Worm (Caenorhabditis elegans): Measurements from ENCODE around the gene lin-24.

DNA sequence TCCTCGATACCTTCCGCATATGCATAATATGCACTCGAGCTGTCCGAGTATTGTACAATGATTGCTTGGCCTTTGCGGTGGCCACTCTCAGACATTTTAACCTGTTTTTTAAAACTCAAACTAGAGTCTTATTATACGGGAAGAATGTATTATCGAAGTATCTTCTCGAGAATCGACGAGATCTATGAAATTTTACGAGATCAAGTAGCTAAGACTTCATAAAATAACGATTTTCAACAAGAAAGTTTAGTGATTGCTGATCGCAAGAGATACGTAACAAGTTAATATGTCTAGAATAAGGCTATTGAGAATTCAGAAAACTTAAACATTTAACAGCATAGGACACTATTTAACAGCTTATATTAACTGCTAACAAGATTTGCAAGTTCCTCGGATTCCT is 13.9 kb downstream of the lin-24 start, which contains the start of gene B0001.5:
- TF ChIP-seq him-1 (tag; optimal IDR thresholded peaks at IDR 0.05) (no peak), dao-5 (tag; optimal IDR thresholded peaks at IDR 0.05) (no peak)

Measured in whole organism, L4/young adult.